Worm (Caenorhabditis elegans) whole organism, L3 larva: ENCODE data around the gene pat-4.
A peak's percentile ranks its signal among the peaks of the same experiment; 100 is the strongest.

Source experiments
- R02D3.7 ChIP-seq: fragments of 150-350 bp; optimal IDR thresholded peaks from 2 replicates; lab custom pipeline; 2014; ENCODE audit warnings: missing biosample characterization, missing genetic modification characterization
- aly-2 ChIP-seq: fragments of 150-350 bp; optimal IDR thresholded peaks from 2 replicates; lab custom pipeline; 2014; ENCODE audit warnings: missing biosample characterization, missing genetic modification characterization
- ceh-28 ChIP-seq: fragments of 150-350 bp; optimal IDR thresholded peaks from 2 replicates; lab custom pipeline; 2014; ENCODE audit warnings: missing biosample characterization, missing genetic modification reagents, missing genetic modification characterization
- ceh-82 ChIP-seq: fragments of 150-350 bp; optimal IDR thresholded peaks from 2 replicates; lab custom pipeline; 2014; ENCODE audit warnings: missing biosample characterization, missing genetic modification characterization
- ceh-9 ChIP-seq: sonication (generic microtip); optimal IDR thresholded peaks from 2 replicates; lab custom pipeline; 2018; ENCODE audit warnings: missing biosample characterization, missing genetic modification characterization
- egl-27 ChIP-seq: sonication (generic microtip); optimal IDR thresholded peaks from 4 replicates; lab custom pipeline; 2017; ENCODE audit warnings: missing biosample characterization, missing genetic modification reagents, missing genetic modification characterization
- egl-5 ChIP-seq: fragments of 150-350 bp; optimal IDR thresholded peaks from 2 replicates; lab custom pipeline; 2017; ENCODE audit warnings: missing biosample characterization, missing genetic modification reagents, missing genetic modification characterization, inconsistent platforms
- eor-1 ChIP-seq, 2 experiments: fragments of 150-350 bp; optimal IDR thresholded peaks; 2 replicates each; lab custom pipeline; 2014 to 2018; ENCODE audit warnings: missing biosample characterization in 2 of 2, missing genetic modification characterization in 2 of 2
- fkh-10 ChIP-seq: sonication (generic microtip); optimal IDR thresholded peaks from 2 replicates; lab custom pipeline; 2017; ENCODE audit warnings: missing biosample characterization, missing genetic modification reagents, missing genetic modification characterization
- fos-1 ChIP-seq: fragments of 150-350 bp; optimal IDR thresholded peaks from 2 replicates; lab custom pipeline; 2014; ENCODE audit warnings: missing biosample characterization, missing genetic modification characterization
- lin-15B ChIP-seq: fragments of 150-350 bp; optimal IDR thresholded peaks from 2 replicates; lab custom pipeline; 2014; ENCODE audit warnings: missing biosample characterization, missing genetic modification characterization
- lin-39 ChIP-seq: fragments of 150-350 bp; optimal IDR thresholded peaks from 2 replicates; lab custom pipeline; 2018; ENCODE audit warnings: missing biosample characterization, missing genetic modification reagents, missing genetic modification characterization
- mdl-1 ChIP-seq: fragments of 150-350 bp; optimal IDR thresholded peaks from 2 replicates; lab custom pipeline; 2014; ENCODE audit warnings: missing biosample characterization, missing genetic modification characterization
- mml-1 ChIP-seq: fragments of 150-350 bp; sonication (generic microtip); optimal IDR thresholded peaks from 3 replicates; lab custom pipeline; 2014; ENCODE audit warnings: missing biosample characterization, missing genetic modification characterization
- nfya-1 ChIP-seq: sonication (generic microtip); optimal IDR thresholded peaks from 2 replicates; lab custom pipeline; 2017; ENCODE audit warnings: missing genetic modification characterization, mild to moderate bottlenecking, missing compliant biosample characterization, antibody characterized with exemption, moderate library complexity; ENCODE audit not compliant: insufficient read depth
- nhr-11 ChIP-seq: fragments of 150-350 bp; optimal IDR thresholded peaks from 2 replicates; lab custom pipeline; 2014; ENCODE audit warnings: missing biosample characterization, missing genetic modification characterization
- nhr-12 ChIP-seq: fragments of 150-350 bp; optimal IDR thresholded peaks from 2 replicates; lab custom pipeline; 2014; ENCODE audit warnings: missing biosample characterization, missing genetic modification characterization
- nhr-23 ChIP-seq: fragments of 150-350 bp; optimal IDR thresholded peaks from 2 replicates; lab custom pipeline; 2014; ENCODE audit warnings: missing biosample characterization, missing genetic modification reagents, missing genetic modification characterization
- nhr-237 ChIP-seq: fragments of 150-350 bp; optimal IDR thresholded peaks from 2 replicates; lab custom pipeline; 2014; ENCODE audit warnings: missing biosample characterization, missing genetic modification characterization
- nhr-25 ChIP-seq: sonication (generic microtip); optimal IDR thresholded peaks from 2 replicates; lab custom pipeline; 2017; ENCODE audit warnings: missing biosample characterization, missing genetic modification characterization
- nhr-28 ChIP-seq: fragments of 150-350 bp; optimal IDR thresholded peaks from 2 replicates; lab custom pipeline; 2014; ENCODE audit warnings: missing biosample characterization, missing genetic modification characterization
- nhr-43 ChIP-seq: sonication (generic microtip); optimal IDR thresholded peaks from 2 replicates; lab custom pipeline; 2016; ENCODE audit warnings: mild to moderate bottlenecking, missing genetic modification characterization, missing compliant biosample characterization; ENCODE audit not compliant: poor library complexity, severe bottlenecking
- nhr-76 ChIP-seq: fragments of 150-350 bp; sonication (generic microtip); optimal IDR thresholded peaks from 5 replicates; lab custom pipeline; 2014; ENCODE audit warnings: missing biosample characterization, missing genetic modification characterization
- pqm-1 ChIP-seq: fragments of 150-350 bp; optimal IDR thresholded peaks from 2 replicates; lab custom pipeline; 2017; ENCODE audit warnings: missing biosample characterization, missing genetic modification characterization, inconsistent platforms
- sea-2 ChIP-seq: fragments of 150-350 bp; sonication (generic microtip); optimal IDR thresholded peaks from 4 replicates; lab custom pipeline; 2014; ENCODE audit warnings: missing biosample characterization, missing genetic modification reagents, missing genetic modification characterization
- tbx-2 ChIP-seq: sonication (generic microtip); optimal IDR thresholded peaks from 2 replicates; lab custom pipeline; 2016; ENCODE audit warnings: mild to moderate bottlenecking, missing genetic modification characterization, missing compliant biosample characterization
- unc-39 ChIP-seq: sonication (generic microtip); optimal IDR thresholded peaks from 4 replicates; lab custom pipeline; 2017; ENCODE audit warnings: missing biosample characterization, missing genetic modification characterization
- zag-1 ChIP-seq: fragments of 150-350 bp; optimal IDR thresholded peaks from 2 replicates; lab custom pipeline; 2014; ENCODE audit warnings: missing biosample characterization, missing genetic modification characterization
- ztf-11 ChIP-seq: fragments of 150-350 bp; optimal IDR thresholded peaks from 2 replicates; lab custom pipeline; 2014; ENCODE audit warnings: missing biosample characterization, missing genetic modification characterization
- ztf-4 ChIP-seq: fragments of 150-350 bp; optimal IDR thresholded peaks from 2 replicates; lab custom pipeline; 2014; ENCODE audit warnings: missing biosample characterization, missing genetic modification characterization

Gene pat-4

DNA sequence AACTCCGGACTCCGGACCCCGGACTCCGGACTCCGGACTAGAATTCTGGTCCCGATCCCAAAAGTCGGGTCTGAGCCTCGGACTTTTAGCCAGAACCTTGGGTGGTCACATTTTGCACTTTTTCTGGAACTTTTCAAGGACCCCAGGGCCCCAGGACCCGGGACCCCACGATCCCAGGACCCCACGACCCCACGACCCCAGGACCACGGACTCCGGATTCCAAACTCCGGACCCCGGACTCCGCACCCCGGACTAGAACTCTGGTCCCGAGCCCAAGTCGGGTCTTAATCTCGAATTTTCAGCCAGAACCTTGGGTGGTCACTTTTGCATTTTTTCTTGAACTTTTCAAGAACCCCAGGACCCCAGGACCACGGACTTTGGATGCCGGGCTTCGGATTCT lies 51.9 kb downstream of the pat-4 start:
- TF ChIP-seq nhr-11 (tag; lab: Kevin White, UChicago) = no peak
- TF ChIP-seq ceh-82 = no peak
- no peak for TF ChIP-seq fos-1 (tag; lab: Kevin White, UChicago)
- no peak for TF ChIP-seq nhr-25
- TF ChIP-seq nhr-12 (tag; lab: Kevin White, UChicago) = no peak
- no peak for TF ChIP-seq nhr-76
- TF ChIP-seq nhr-43 (tag; lab: Kevin White, UChicago) = no peak
- no peak for TF ChIP-seq sea-2
- TF ChIP-seq ztf-11 (tag; lab: Kevin White, UChicago) = no peak
- TF ChIP-seq R02D3.7 (tag; lab: Kevin White, UChicago) = no peak
- TF ChIP-seq egl-27 (tag; lab: Kevin White, UChicago) = no peak
- TF ChIP-seq tbx-2 = no peak
- no peak for TF ChIP-seq nhr-23
- no peak for TF ChIP-seq ceh-28

DNA sequence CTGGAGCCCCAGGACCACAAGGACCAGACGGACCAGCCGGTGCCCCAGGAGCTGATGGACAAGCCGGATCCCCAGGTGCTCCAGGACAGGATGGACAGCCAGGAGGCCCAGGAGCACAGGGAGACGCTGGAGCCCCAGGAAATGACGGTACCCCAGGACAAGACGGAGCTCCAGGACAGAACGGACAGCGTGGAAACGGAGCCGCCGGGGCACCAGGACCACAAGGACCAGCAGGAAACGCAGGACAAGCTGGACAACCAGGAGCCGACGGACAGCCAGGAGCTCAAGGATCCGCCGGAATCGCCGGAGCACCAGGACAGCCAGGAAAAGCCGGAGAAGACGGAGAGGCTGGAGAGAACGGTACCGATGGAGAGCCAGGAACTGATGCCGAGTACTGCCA lies 53.1 kb downstream of the pat-4 start:
- TF ChIP-seq ceh-9 (tag; lab: Kevin White, UChicago) (no peak), pqm-1 (tag; lab: Kevin White, UChicago) (no peak), aly-2 (no peak), nhr-25 (no peak), zag-1 (no peak), ztf-4 (tag; lab: Kevin White, UChicago) (no peak), tbx-2 (no peak), mdl-1 (tag; lab: Kevin White, UChicago) (no peak), lin-15B (no peak), eor-1 (tag; optimal IDR thresholded peaks at IDR 0.05; lab: Kevin White, UChicago) (no peak), mml-1 (no peak), nhr-76 (no peak), fkh-10 (GFP tag; lab: Kevin White, UChicago) (no peak), nhr-237 (tag; lab: Kevin White, UChicago) (no peak), egl-5 (tag; lab: Kevin White, UChicago) (no peak), nhr-28 (no peak)

DNA sequence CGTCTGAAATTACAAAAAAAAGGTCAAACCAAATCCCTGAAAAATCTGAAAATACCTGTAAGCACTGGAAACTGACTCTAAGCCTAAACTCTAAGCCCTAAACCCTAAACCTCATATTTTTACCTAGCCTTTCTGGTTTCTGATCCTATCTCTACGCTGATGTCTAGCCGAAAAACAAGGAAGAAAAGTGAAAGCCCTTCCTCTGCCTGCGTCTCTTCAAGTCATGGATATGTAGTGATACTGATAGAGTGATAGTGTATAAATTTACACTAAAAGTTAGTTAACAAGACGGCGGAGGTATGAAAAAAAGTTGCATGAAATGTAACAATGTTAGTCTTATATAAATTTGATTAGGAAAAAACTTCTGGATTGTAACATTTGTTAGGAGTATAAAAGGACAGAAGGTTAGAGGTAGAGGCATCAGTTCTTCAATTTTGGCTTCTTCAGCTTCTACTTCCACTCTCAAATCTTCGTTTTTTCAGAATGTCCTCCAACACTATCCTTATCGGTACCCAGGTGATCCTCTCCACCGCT lies 54.0 kb downstream of the pat-4 start, which contains the start of gene col-88:
TSS of gene col-88 (plus strand) at position 484 of the 534 bp plus-strand sequence.
- TF ChIP-seq nhr-23 (peak; percentile 31), R02D3.7 (tag; lab: Kevin White, UChicago) (no peak), nhr-11 (tag; lab: Kevin White, UChicago) (no peak), fos-1 (tag; lab: Kevin White, UChicago) (no peak), nfya-1 (tag; lab: Kevin White, UChicago) (no peak), unc-39 (no peak), nhr-43 (tag; lab: Kevin White, UChicago) (no peak), sea-2 (no peak)

DNA sequence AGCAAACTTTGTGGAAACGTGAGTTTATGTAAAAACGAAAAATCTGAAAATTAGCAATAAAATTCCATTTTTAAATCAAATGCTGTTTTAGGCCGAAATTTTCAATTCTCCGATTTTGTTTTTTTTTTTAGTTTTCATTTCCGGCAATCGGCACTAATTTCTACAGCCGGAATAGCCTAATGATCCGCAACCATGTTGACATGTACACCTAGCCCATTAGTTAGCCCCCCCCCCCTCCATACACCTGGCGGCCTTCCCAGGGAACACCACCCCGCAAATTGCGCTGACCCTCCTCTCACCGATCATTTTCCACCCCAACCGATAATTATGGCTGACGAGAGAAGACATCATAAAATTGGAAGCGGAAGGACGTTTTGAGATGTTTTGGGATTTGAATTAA lies 55.1 kb downstream of the pat-4 start:
- no peak for TF ChIP-seq lin-39 (tag; lab: Kevin White, UChicago)
- TF ChIP-seq nhr-23 = peak; percentile 25
- TF ChIP-seq, all 47 proteins: peak for 1
